1 fruit fly cellular context compared by ENCODE assay signal in the genomic region with DNA sequence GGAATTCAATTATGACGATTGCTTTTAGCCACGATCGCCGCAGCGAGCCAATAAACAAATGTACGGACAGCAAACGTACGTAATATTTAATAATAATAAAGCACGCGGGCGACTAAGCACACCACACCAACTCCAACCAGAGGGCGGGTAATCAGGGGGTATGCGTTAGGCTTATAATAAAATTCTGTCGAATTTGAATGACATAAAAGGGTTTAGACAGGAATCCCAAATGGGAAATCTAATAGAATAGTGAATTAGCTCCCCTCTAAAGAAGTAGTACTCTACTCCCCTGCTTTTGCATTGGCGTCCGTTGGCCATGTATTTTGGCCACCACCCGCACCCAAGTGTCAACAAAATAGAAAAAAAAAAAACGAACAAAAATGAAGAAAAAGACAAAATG.
A peak's percentile ranks its signal among the peaks of the same experiment; 100 is the strongest.
TF ChIP-seq lines count a peak whose summit lies in the region.

No protein-coding gene starts in this region.

TF ChIP-seq in whole organism, embryonic, 481 proteins besides CTCF, POLR2A, EP300 and RAD21 (continued from another document and continues in another):
- TF ChIP-seq Rfx (GFP tag; IDR thresholded peaks at IDR 0.05; lab: Robert Waterston, UW) (peak; percentile 59), CG11504 (tag; optimal IDR thresholded peaks at IDR 0.05; lab: Kevin White, UChicago) (peak; percentile 39), sens-2 (GFP tag; IDR thresholded peaks at IDR 0.05; lab: Robert Waterston, UW) (0 out of 2 replicates have a peak, but pooled peaks have one; percentile 13), CG2712 (tag; optimal IDR thresholded peaks at IDR 0.05; lab: Kevin White, UChicago) (no peak), Nf-YB (GFP tag; optimal IDR thresholded peaks at IDR 0.05; lab: Kevin White, UChicago) (no peak), gcm (GFP tag; optimal IDR thresholded peaks at IDR 0.05; lab: Kevin White, UChicago) (no peak), kay (GFP tag; optimal IDR thresholded peaks at IDR 0.05; lab: Kevin White, UChicago) (no peak), p53 (GFP tag; optimal IDR thresholded peaks at IDR 0.05; lab: Kevin White, UChicago) (no peak), zen (tag; optimal IDR thresholded peaks at IDR 0.05; lab: Kevin White, UChicago) (no peak), Mes4 (GFP tag; optimal IDR thresholded peaks at IDR 0.05; lab: Kevin White, UChicago) (no peak), CG7786 (GFP tag; optimal IDR thresholded peaks at IDR 0.05; lab: Kevin White, UChicago) (no peak), Fer1 (GFP tag; optimal IDR thresholded peaks at IDR 0.05; lab: Kevin White, UChicago) (peak; percentile 5), CG9215 (GFP tag; IDR thresholded peaks at IDR 0.05; lab: Robert Waterston, UW) (0 out of 2 replicates have a peak, but pooled peaks have one; percentile 10), grn (GFP tag; optimal IDR thresholded peaks at IDR 0.05; lab: Kevin White, UChicago) (no peak), ems (GFP tag; optimal IDR thresholded peaks at IDR 0.05; lab: Kevin White, UChicago) (no peak), ranshi (GFP tag; IDR thresholded peaks at IDR 0.05; lab: Robert Waterston, UW) (0 out of 2 replicates have a peak, but pooled peaks have one; percentile 27), Dbx (GFP tag; IDR thresholded peaks at IDR 0.05; lab: Robert Waterston, UW) (no peak), CG32532 (GFP tag; IDR thresholded peaks at IDR 0.05; lab: Robert Waterston, UW) (0 out of 2 replicates have a peak, but pooled peaks have one; percentile 48), Nf-YA (GFP tag; IDR thresholded peaks at IDR 0.05; lab: Robert Waterston, UW) (peak; percentile 28; the same call in 1 of the 2 replicates), zen2 (GFP tag; IDR thresholded peaks at IDR 0.05; lab: Robert Waterston, UW; ENCODE audit: partially characterized antibody) (no peak), Fer3 (tag; optimal IDR thresholded peaks at IDR 0.05; lab: Kevin White, UChicago) (no peak), croc (GFP tag; conservative IDR thresholded peaks at IDR 0.05; lab: Robert Waterston, UW) (no peak), CG34376 (GFP tag; optimal IDR thresholded peaks at IDR 0.05; lab: Kevin White, UChicago) (no peak), CG31388 (GFP tag; optimal IDR thresholded peaks at IDR 0.05; lab: Kevin White, UChicago) (no peak), CG12219 (GFP tag; optimal IDR thresholded peaks at IDR 0.05; lab: Kevin White, UChicago) (no peak), pnt (GFP tag; optimal IDR thresholded peaks at IDR 0.05; lab: Kevin White, UChicago) (no peak), H15 (GFP tag; IDR thresholded peaks at IDR 0.05; lab: Robert Waterston, UW) (peak; percentile 36; the same call in 1 of the 3 replicates), phol (tag; optimal IDR thresholded peaks at IDR 0.05; lab: Kevin White, UChicago) (no peak), Xbp1 (GFP tag; optimal IDR thresholded peaks at IDR 0.05; lab: Kevin White, UChicago) (no peak), Lim3 (GFP tag; IDR thresholded peaks at IDR 0.05; lab: Robert Waterston, UW) (no peak), twi (tag; optimal IDR thresholded peaks at IDR 0.05; lab: Kevin White, UChicago) (no peak), CG11560 (tag; IDR thresholded peaks at IDR 0.05; lab: Robert Waterston, UW) (no peak), grau (tag; optimal IDR thresholded peaks at IDR 0.05; lab: Kevin White, UChicago) (peak; percentile 27), so (GFP tag; IDR thresholded peaks at IDR 0.05; lab: Robert Waterston, UW) (0 out of 3 replicates have a peak, but pooled peaks have one; percentile 24), CG8290 (GFP tag; optimal IDR thresholded peaks at IDR 0.05; lab: Kevin White, UChicago) (no peak), CG8290 (tag; optimal IDR thresholded peaks at IDR 0.05; lab: Kevin White, UChicago) (peak in 1 of 2 experiments; percentile 62), CG11247 (GFP tag; IDR thresholded peaks at IDR 0.05; lab: Robert Waterston, UW) (0 out of 2 replicates have a peak, but pooled peaks have one; percentile 9), ttk (GFP tag; IDR thresholded peaks at IDR 0.05; lab: Robert Waterston, UW) (peak; percentile 65), eve (GFP tag; optimal IDR thresholded peaks at IDR 0.05; lab: Kevin White, UChicago) (no peak), CG14860 (GFP tag; IDR thresholded peaks at IDR 0.05; lab: Robert Waterston, UW; ENCODE audit: partially characterized antibody) (no peak), scrt (GFP tag; optimal IDR thresholded peaks at IDR 0.05; lab: Kevin White, UChicago) (peak; percentile 4), emc (GFP tag; optimal IDR thresholded peaks at IDR 0.05; lab: Kevin White, UChicago) (no peak), CG14441 (GFP tag; IDR thresholded peaks at IDR 0.05; lab: Robert Waterston, UW) (peak; percentile 71), jing (GFP tag; optimal IDR thresholded peaks at IDR 0.05; lab: Kevin White, UChicago) (no peak), CG14710 (tag; optimal IDR thresholded peaks at IDR 0.05; lab: Kevin White, UChicago) (no peak), zfh2 (GFP tag; optimal IDR thresholded peaks at IDR 0.05; lab: Kevin White, UChicago) (peak; percentile 23), cwo (GFP tag; optimal IDR thresholded peaks at IDR 0.05; lab: Kevin White, UChicago) (no peak), otp (GFP tag; IDR thresholded peaks at IDR 0.05; lab: Robert Waterston, UW) (no peak), CG18619 (GFP tag; optimal IDR thresholded peaks at IDR 0.05; lab: Kevin White, UChicago) (no peak), lmd (GFP tag; IDR thresholded peaks at IDR 0.05; lab: Robert Waterston, UW) (peak; percentile 50), nom (GFP tag; optimal IDR thresholded peaks at IDR 0.05; lab: Kevin White, UChicago) (no peak), CG7839 (tag; optimal IDR thresholded peaks at IDR 0.05; lab: Kevin White, UChicago) (peak; percentile 8), ci (GFP tag; IDR thresholded peaks at IDR 0.05; lab: Robert Waterston, UW) (peak; percentile 41; the same call in 2 of the 3 replicates), CG2199 (GFP tag; IDR thresholded peaks at IDR 0.05; lab: Robert Waterston, UW) (0 out of 3 replicates have a peak, but pooled peaks have one; percentile 34), pzg (GFP tag; optimal IDR thresholded peaks at IDR 0.05; lab: Kevin White, UChicago) (no peak), CG15514 (GFP tag; optimal IDR thresholded peaks at IDR 0.05; lab: Kevin White, UChicago) (no peak), CG5180 (GFP tag; optimal IDR thresholded peaks at IDR 0.05; lab: Kevin White, UChicago) (no peak), YL-1 (GFP tag; optimal IDR thresholded peaks at IDR 0.05; lab: Kevin White, UChicago) (no peak), sr (GFP tag; IDR thresholded peaks at IDR 0.05; lab: Robert Waterston, UW) (no peak), CG10274 (GFP tag; optimal IDR thresholded peaks at IDR 0.05; lab: Kevin White, UChicago) (no peak), insv (GFP tag; optimal IDR thresholded peaks at IDR 0.05; lab: Kevin White, UChicago) (no peak), hb (GFP tag; IDR thresholded peaks at IDR 0.05; lab: Robert Waterston, UW; ENCODE audit: partially characterized antibody) (peak; percentile 36; the same call in 1 of the 3 replicates), inv (GFP tag; IDR thresholded peaks at IDR 0.05; lab: Robert Waterston, UW; ENCODE audit: partially characterized antibody) (no peak; the same call in 1 of the 2 replicates), NC2α (GFP tag; optimal IDR thresholded peaks at IDR 0.05; lab: Kevin White, UChicago) (no peak), dimm (GFP tag; IDR thresholded peaks at IDR 0.05; lab: Robert Waterston, UW) (no peak), CG3847 (GFP tag; IDR thresholded peaks at IDR 0.05; lab: Robert Waterston, UW) (peak; percentile 34; the same call in 1 of the 2 replicates), gfzf (GFP tag; optimal IDR thresholded peaks at IDR 0.05; lab: Kevin White, UChicago) (no peak), CG1832 (GFP tag; optimal IDR thresholded peaks at IDR 0.05; lab: Kevin White, UChicago) (no peak), CG10654 (GFP tag; optimal IDR thresholded peaks at IDR 0.05; lab: Kevin White, UChicago) (no peak), sima (GFP tag; optimal IDR thresholded peaks at IDR 0.05; lab: Kevin White, UChicago) (no peak), Ptx1 (GFP tag; IDR thresholded peaks at IDR 0.05; lab: Robert Waterston, UW) (peak; percentile 70), Atf3 (GFP tag; optimal IDR thresholded peaks at IDR 0.05; lab: Kevin White, UChicago) (no peak), CG11695 (GFP tag; IDR thresholded peaks at IDR 0.05; lab: Robert Waterston, UW) (no peak), TFAM (GFP tag; optimal IDR thresholded peaks at IDR 0.05; lab: Kevin White, UChicago) (no peak), CG16863 (GFP tag; optimal IDR thresholded peaks at IDR 0.05; lab: Kevin White, UChicago) (no peak), Max (GFP tag; optimal IDR thresholded peaks at IDR 0.05; lab: Kevin White, UChicago) (no peak), ind (GFP tag; optimal IDR thresholded peaks at IDR 0.05; lab: Kevin White, UChicago) (peak; percentile 14), CG42726 (GFP tag; IDR thresholded peaks at IDR 0.05; lab: Robert Waterston, UW; ENCODE audit: partially characterized antibody) (no peak), ase (GFP tag; IDR thresholded peaks at IDR 0.05; lab: Robert Waterston, UW) (no peak), CG7928 (GFP tag; optimal IDR thresholded peaks at IDR 0.05; lab: Kevin White, UChicago) (no peak), CG17328 (GFP tag; IDR thresholded peaks at IDR 0.05; lab: Robert Waterston, UW) (peak; percentile 43; the same call in 1 of the 2 replicates), CG6689 (GFP tag; IDR thresholded peaks at IDR 0.05; lab: Robert Waterston, UW) (0 out of 2 replicates have a peak, but pooled peaks have one; percentile 33), CG1529 (GFP tag; optimal IDR thresholded peaks at IDR 0.05; lab: Kevin White, UChicago) (no peak), CG4617 (GFP tag; optimal IDR thresholded peaks at IDR 0.05; lab: Kevin White, UChicago; ENCODE audit: borderline replicate concordance) (no peak), knrl (GFP tag; IDR thresholded peaks at IDR 0.05; lab: Robert Waterston, UW; ENCODE audit: partially characterized antibody) (no peak), nau (GFP tag; optimal IDR thresholded peaks at IDR 0.05; lab: Kevin White, UChicago) (no peak), Camta (GFP tag; optimal IDR thresholded peaks at IDR 0.05; lab: Kevin White, UChicago) (no peak), lov (optimal IDR thresholded peaks at IDR 0.05; lab: Kevin White, UChicago) (no peak), lov (GFP tag; IDR thresholded peaks at IDR 0.05; lab: Robert Waterston, UW) (0 out of 3 replicates have a peak, but pooled peaks have one; percentile 51), CG7745 (tag; optimal IDR thresholded peaks at IDR 0.05; lab: Kevin White, UChicago) (no peak), vvl (GFP tag; IDR thresholded peaks at IDR 0.05; lab: Robert Waterston, UW) (peak; percentile 57; the same call in 1 of the 2 replicates), CG13624 (GFP tag; optimal IDR thresholded peaks at IDR 0.05; lab: Kevin White, UChicago) (no peak), CG2202 (tag; optimal IDR thresholded peaks at IDR 0.05; lab: Kevin White, UChicago) (no peak), stc (GFP tag; IDR thresholded peaks at IDR 0.05; lab: Robert Waterston, UW) (0 out of 2 replicates have a peak, but pooled peaks have one; percentile 29), Pdp1 (GFP tag; optimal IDR thresholded peaks at IDR 0.05; lab: Kevin White, UChicago) (no peak), chif (GFP tag; optimal IDR thresholded peaks at IDR 0.05; lab: Kevin White, UChicago) (no peak), pan (optimal IDR thresholded peaks at IDR 0.05; lab: Kevin White, UChicago) (no peak), pan (GFP tag; optimal IDR thresholded peaks at IDR 0.05 in 1 of 2, IDR thresholded peaks at IDR 0.05 in 1 of 2) (peak in 1 of 2 experiments; percentile 68), Gsc (GFP tag; IDR thresholded peaks at IDR 0.05; lab: Robert Waterston, UW) (no peak), D (optimal IDR thresholded peaks at IDR 0.05; lab: Kevin White, UChicago) (no peak), D (GFP tag; optimal IDR thresholded peaks at IDR 0.05; lab: Kevin White, UChicago) (no peak), trh (GFP tag; optimal IDR thresholded peaks at IDR 0.05; lab: Kevin White, UChicago) (no peak), CG7556 (GFP tag; optimal IDR thresholded peaks at IDR 0.05; lab: Kevin White, UChicago) (no peak), sna (GFP tag; IDR thresholded peaks at IDR 0.05; lab: Robert Waterston, UW; ENCODE audit: partially characterized antibody) (no peak), CG3838 (GFP tag; optimal IDR thresholded peaks at IDR 0.05; lab: Kevin White, UChicago) (no peak), ara (GFP tag; IDR thresholded peaks at IDR 0.05; lab: Robert Waterston, UW) (peak; percentile 20; the same call in 1 of the 2 replicates), Drgx (GFP tag; IDR thresholded peaks at IDR 0.05; lab: Robert Waterston, UW) (peak; percentile 87), Xrp1 (GFP tag; IDR thresholded peaks at IDR 0.05; lab: Robert Waterston, UW) (no peak), CG14014 (GFP tag; IDR thresholded peaks at IDR 0.05; lab: Robert Waterston, UW) (peak; percentile 61; the same call in 1 of the 2 replicates), CG10147 (GFP tag; optimal IDR thresholded peaks at IDR 0.05; lab: Kevin White, UChicago) (no peak), sc (optimal IDR thresholded peaks at IDR 0.05; lab: Kevin White, UChicago) (no peak), sc (GFP tag; optimal IDR thresholded peaks at IDR 0.05; lab: Kevin White, UChicago) (no peak), wor (GFP tag; IDR thresholded peaks at IDR 0.05; lab: Robert Waterston, UW) (no peak), CG12236 (GFP tag; optimal IDR thresholded peaks at IDR 0.05; lab: Kevin White, UChicago) (no peak), CG6791 (GFP tag; IDR thresholded peaks at IDR 0.05; lab: Robert Waterston, UW; ENCODE audit: partially characterized antibody) (no peak), Nf-YC (tag; optimal IDR thresholded peaks at IDR 0.05; lab: Kevin White, UChicago) (no peak), Chrac-16 (GFP tag; optimal IDR thresholded peaks at IDR 0.05; lab: Kevin White, UChicago) (no peak), Eip74EF (GFP tag; optimal IDR thresholded peaks at IDR 0.05; lab: Kevin White, UChicago) (no peak), CG8765 (GFP tag; IDR thresholded peaks at IDR 0.05; lab: Robert Waterston, UW) (no peak), tgo (GFP tag; IDR thresholded peaks at IDR 0.05; lab: Robert Waterston, UW) (peak; percentile 55), CG3281 (GFP tag; optimal IDR thresholded peaks at IDR 0.05; lab: Kevin White, UChicago) (no peak), Blimp-1 (GFP tag; optimal IDR thresholded peaks at IDR 0.05; lab: Kevin White, UChicago) (no peak), shn (GFP tag; optimal IDR thresholded peaks at IDR 0.05; lab: Kevin White, UChicago) (no peak), CG11398 (GFP tag; optimal IDR thresholded peaks at IDR 0.05; lab: Kevin White, UChicago) (no peak), run (tag; optimal IDR thresholded peaks at IDR 0.05; lab: Kevin White, UChicago) (no peak), dati (GFP tag; IDR thresholded peaks at IDR 0.05; lab: Robert Waterston, UW) (peak; percentile 36; the same call in 1 of the 2 replicates), danr (GFP tag; IDR thresholded peaks at IDR 0.05; lab: Robert Waterston, UW) (no peak)
